Worm (Caenorhabditis elegans) whole organism, L3 larva: Measurements from ENCODE around the gene F32H5.3.

Experiments used
- aly-2 ChIP-seq: fragments of 150-350 bp; optimal IDR thresholded peaks from 2 replicates; lab custom pipeline; 2014; ENCODE audit warnings: missing biosample characterization, missing genetic modification characterization
- ama-1 ChIP-seq: fragments of 150-350 bp; optimal IDR thresholded peaks from 2 replicates; lab custom pipeline; 2018
- ceh-28 ChIP-seq: fragments of 150-350 bp; optimal IDR thresholded peaks from 2 replicates; lab custom pipeline; 2014; ENCODE audit warnings: missing biosample characterization, missing genetic modification reagents, missing genetic modification characterization
- ceh-82 ChIP-seq: fragments of 150-350 bp; optimal IDR thresholded peaks from 2 replicates; lab custom pipeline; 2014; ENCODE audit warnings: missing biosample characterization, missing genetic modification characterization
- ceh-9 ChIP-seq: sonication (generic microtip); optimal IDR thresholded peaks from 2 replicates; lab custom pipeline; 2018; ENCODE audit warnings: missing biosample characterization, missing genetic modification characterization
- elt-3 ChIP-seq, 3 experiments: fragments of 150-350 bp in 1 of 3; sonication (generic microtip) in 2 of 3; optimal IDR thresholded peaks; 2 replicates in 2 of 3; 4 replicates in 1 of 3; lab custom pipeline; 2014 to 2017; ENCODE audit warnings: missing biosample characterization in 3 of 3, missing genetic modification characterization in 3 of 3
- eor-1 ChIP-seq, 2 experiments: fragments of 150-350 bp; optimal IDR thresholded peaks; 2 replicates each; lab custom pipeline; 2014 to 2018; ENCODE audit warnings: missing biosample characterization in 2 of 2, missing genetic modification characterization in 2 of 2
- fos-1 ChIP-seq: fragments of 150-350 bp; optimal IDR thresholded peaks from 2 replicates; lab custom pipeline; 2014; ENCODE audit warnings: missing biosample characterization, missing genetic modification characterization
- nhr-23 ChIP-seq: fragments of 150-350 bp; optimal IDR thresholded peaks from 2 replicates; lab custom pipeline; 2014; ENCODE audit warnings: missing biosample characterization, missing genetic modification reagents, missing genetic modification characterization
- nhr-25 ChIP-seq: sonication (generic microtip); optimal IDR thresholded peaks from 2 replicates; lab custom pipeline; 2017; ENCODE audit warnings: missing biosample characterization, missing genetic modification characterization
- pqm-1 ChIP-seq: fragments of 150-350 bp; optimal IDR thresholded peaks from 2 replicates; lab custom pipeline; 2017; ENCODE audit warnings: missing biosample characterization, missing genetic modification characterization, inconsistent platforms
- sea-2 ChIP-seq: fragments of 150-350 bp; sonication (generic microtip); optimal IDR thresholded peaks from 4 replicates; lab custom pipeline; 2014; ENCODE audit warnings: missing biosample characterization, missing genetic modification reagents, missing genetic modification characterization
- ztf-11 ChIP-seq: fragments of 150-350 bp; optimal IDR thresholded peaks from 2 replicates; lab custom pipeline; 2014; ENCODE audit warnings: missing biosample characterization, missing genetic modification characterization

- TF ChIP-seq ama-1 (lab: Kevin White, UChicago) (no peak), nhr-25 (tag; lab: Kevin White, UChicago) (peak; percentile 10), fos-1 (no peak), sea-2 (no peak), pqm-1 (no peak), aly-2 (tag; lab: Kevin White, UChicago) (no peak), ztf-11 (tag; lab: Kevin White, UChicago) (no peak), ceh-28 (tag; lab: Kevin White, UChicago) (no peak), eor-1 (tag; optimal IDR thresholded peaks at IDR 0.05; lab: Kevin White, UChicago) (no peak), elt-3 (tag; optimal IDR thresholded peaks at IDR 0.05; lab: Kevin White, UChicago) (no peak), ceh-82 (tag; lab: Kevin White, UChicago) (no peak), nhr-23 (no peak), ceh-9 (tag; lab: Kevin White, UChicago) (no peak)
Observed at ce11 chrV:13317911-13318502, 41.1 kb upstream of the F32H5.3 start, which contains the start of the genes col-161 and srh-18.
